Worm (Caenorhabditis elegans): Measurements from ENCODE around the gene F36H12.9.
"Not testable (repeated sequence)": the region's sequence is repeated elsewhere in the genome, so short reads cannot be mapped to it uniquely, and the experiment has no call there.

F36H12.9 gene

ce11 chrIV:5256731-5257130 lies at the start of gene F36H12.9:
TSS of gene F36H12.9 (plus strand) at chrIV:5257031.
- TF ChIP-seq unc-62 (GFP tag; optimal IDR thresholded peaks at IDR 0.05): not testable (repeated sequence)

ce11 chrIV:5209390-5209789 lies 47.4 kb upstream of the F36H12.9 start, which contains the start of the genes Y59E9AL.36 and nbet-1:
TSS of gene Y59E9AL.36 (minus strand) at chrIV:5209481.
TSS of gene nbet-1 (plus strand) at chrIV:5209501.
- no peak for TF ChIP-seq unc-62 (GFP tag; optimal IDR thresholded peaks at IDR 0.05)

- TF ChIP-seq unc-62 (GFP tag; optimal IDR thresholded peaks at IDR 0.05): no peak
These were observed 46.2 kb upstream of the F36H12.9 start for ce11 chrIV:5210606-5211005.

ce11 chrIV:5215092-5215491 lies 41.7 kb upstream of the F36H12.9 start, which contains the start of gene Y59E9AL.4:
TSS of gene Y59E9AL.4 (minus strand) at chrIV:5215192.
- TF ChIP-seq unc-62 (GFP tag; optimal IDR thresholded peaks at IDR 0.05): no peak

ce11 chrIV:5216349-5216748 lies 40.5 kb upstream of the F36H12.9 start:
- TF ChIP-seq unc-62 (GFP tag; optimal IDR thresholded peaks at IDR 0.05): no peak

- not testable (repeated sequence) for TF ChIP-seq unc-62 (GFP tag; optimal IDR thresholded peaks at IDR 0.05)
These were observed 38.3 kb upstream of the F36H12.9 start, which contains the start of gene nsph-4.2 for ce11 chrIV:5218496-5218895. TSS of gene nsph-4.2 (plus strand) at chrIV:5218796.

ce11 chrIV:5221721-5222120 lies 35.1 kb upstream of the F36H12.9 start:
- no peak for TF ChIP-seq unc-62 (GFP tag; optimal IDR thresholded peaks at IDR 0.05)

ce11 chrIV:5224238-5224637 lies 32.6 kb upstream of the F36H12.9 start, which contains the start of gene Y59E9AL.8:
TSS of gene Y59E9AL.8 (minus strand) at chrIV:5224338.
- TF ChIP-seq unc-62 (GFP tag; optimal IDR thresholded peaks at IDR 0.05): no peak

- not testable (repeated sequence) for TF ChIP-seq unc-62 (GFP tag; optimal IDR thresholded peaks at IDR 0.05)
These were observed 31.5 kb upstream of the F36H12.9 start, which contains the start of gene cylc-1 for ce11 chrIV:5225277-5225822. TSS of gene cylc-1 (minus strand) at chrIV:5225772.

ce11 chrIV:5226552-5226951 lies 30.3 kb upstream of the F36H12.9 start, which contains the start of gene nsph-4.1:
TSS of gene nsph-4.1 (plus strand) at chrIV:5226852.
- not testable (repeated sequence) for TF ChIP-seq unc-62 (GFP tag; optimal IDR thresholded peaks at IDR 0.05)

- no peak for TF ChIP-seq unc-62 (GFP tag; optimal IDR thresholded peaks at IDR 0.05)
These were observed 28.2 kb upstream of the F36H12.9 start, which contains the start of gene thn-6 for ce11 chrIV:5228619-5229018. TSS of gene thn-6 (plus strand) at chrIV:5228919.

- no peak for TF ChIP-seq unc-62 (GFP tag; optimal IDR thresholded peaks at IDR 0.05)
These were observed 26.3 kb upstream of the F36H12.9 start, which contains the start of gene thn-5 for ce11 chrIV:5230530-5230929. TSS of gene thn-5 (plus strand) at chrIV:5230830.

ce11 chrIV:5254678-5255077 lies 2.2 kb upstream of the F36H12.9 start, which contains the start of gene F36H12.10:
TSS of gene F36H12.10 (minus strand) at chrIV:5254778.
- TF ChIP-seq unc-62 (GFP tag; optimal IDR thresholded peaks at IDR 0.05): not testable (repeated sequence)

ce11 chrIV:5258385-5258784 lies 1.6 kb downstream of the F36H12.9 start, which contains the start of gene ttbk-2.1:
TSS of gene ttbk-2.1 (plus strand) at chrIV:5258685.
- TF ChIP-seq unc-62 (GFP tag; optimal IDR thresholded peaks at IDR 0.05): not testable (repeated sequence)

- TF ChIP-seq unc-62 (GFP tag; optimal IDR thresholded peaks at IDR 0.05): not testable (repeated sequence)
These were observed 3.5 kb downstream of the F36H12.9 start, which contains the start of gene msp-19 for ce11 chrIV:5260289-5260688. TSS of gene msp-19 (plus strand) at chrIV:5260589.

ce11 chrIV:5266474-5266873 lies 9.6 kb downstream of the F36H12.9 start, which contains the start of gene F36H12.5:
TSS of gene F36H12.5 (plus strand) at chrIV:5266774.
- TF ChIP-seq unc-62 (GFP tag; optimal IDR thresholded peaks at IDR 0.05): no peak

ce11 chrIV:5268803-5269202 lies 12.0 kb downstream of the F36H12.9 start, which contains the start of gene F36H12.4:
TSS of gene F36H12.4 (plus strand) at chrIV:5269103.
- no peak for TF ChIP-seq unc-62 (GFP tag; optimal IDR thresholded peaks at IDR 0.05)

Data from whole organism, dauer.